Worm (Caenorhabditis elegans) whole organism, L4 larva: ENCODE measurements around the gene F31D4.8.

Experiments
- Y5F2A.4 ChIP-seq: fragments of 200-800 bp; sonication (Bioruptor generic); optimal IDR thresholded peaks from 2 replicates; lab custom pipeline; 2018; ENCODE audit warnings: mild to moderate bottlenecking, missing genetic modification characterization, missing compliant biosample characterization
- aha-1 ChIP-seq: fragments of 150-350 bp; peaks from one replicate; lab custom pipeline; 2014; ENCODE audit warnings: missing biosample characterization, missing genetic modification characterization
- aly-2 ChIP-seq: sonication (generic microtip); optimal IDR thresholded peaks from 2 replicates; lab custom pipeline; 2018; ENCODE audit warnings: missing biosample characterization, missing genetic modification characterization
- attf-4 ChIP-seq: sonication (generic microtip); optimal IDR thresholded peaks from 3 replicates; lab custom pipeline; 2017; ENCODE audit warnings: missing biosample characterization, missing genetic modification characterization
- ceh-20 ChIP-seq: fragments of 200-800 bp; sonication (Bioruptor generic); IDR thresholded peaks from 2 replicates; pipeline ENCODE4 v1.3.6; 2022; ENCODE audit warnings: missing genetic modification reagents, missing genetic modification characterization, missing compliant biosample characterization
- ceh-62 ChIP-seq: sonication (generic microtip); optimal IDR thresholded peaks from 2 replicates; lab custom pipeline; 2017; ENCODE audit warnings: missing biosample characterization, missing genetic modification characterization
- ctbp-1 ChIP-seq: fragments of 200-800 bp; sonication (Bioruptor generic); IDR thresholded peaks from 2 replicates; pipeline ENCODE4 v1.3.6; 2022; ENCODE audit warnings: missing genetic modification reagents, missing genetic modification characterization, missing compliant biosample characterization
- daf-16 ChIP-seq, 3 experiments: sonication (generic microtip); optimal IDR thresholded peaks; 2 replicates each; lab custom pipeline; 2016 to 2017; ENCODE audit warnings: missing genetic modification characterization in 3 of 3, missing genetic modification reagents in 3 of 3, mild to moderate bottlenecking in 2 of 3, missing compliant biosample characterization in 2 of 3, missing biosample characterization in 1 of 3, moderate library complexity in 1 of 3
- daf-8 ChIP-seq: fragments of 200-800 bp; sonication (Bioruptor generic); IDR thresholded peaks from 2 replicates; pipeline ENCODE4 v1.3.6; 2022; ENCODE audit warnings: missing genetic modification characterization, missing compliant biosample characterization
- dpl-1 ChIP-seq: fragments of 150-350 bp; optimal IDR thresholded peaks from 2 replicates; lab custom pipeline; 2014; ENCODE audit warnings: missing biosample characterization, missing genetic modification reagents, missing genetic modification characterization
- dve-1 ChIP-seq: sonication (generic microtip); optimal IDR thresholded peaks from 2 replicates; lab custom pipeline; 2017; ENCODE audit warnings: antibody characterized with exemption, mild to moderate bottlenecking, missing genetic modification characterization, missing compliant biosample characterization; ENCODE audit not compliant: insufficient read depth
- fkh-10 ChIP-seq: fragments of 150-350 bp; optimal IDR thresholded peaks from 2 replicates; lab custom pipeline; 2014; ENCODE audit warnings: missing biosample characterization, missing genetic modification reagents, missing genetic modification characterization
- fos-1 ChIP-seq: fragments of 150-350 bp; optimal IDR thresholded peaks from 2 replicates; lab custom pipeline; 2014; ENCODE audit warnings: missing biosample characterization, missing genetic modification characterization
- gei-8 ChIP-seq: fragments of 200-800 bp; sonication (Bioruptor generic); optimal IDR thresholded peaks from 2 replicates; lab custom pipeline; 2018; ENCODE audit warnings: mild to moderate bottlenecking, missing genetic modification characterization, missing compliant biosample characterization
- hlh-11 ChIP-seq: fragments of 200-800 bp; sonication (Bioruptor generic); optimal IDR thresholded peaks from 2 replicates; lab custom pipeline; 2018; ENCODE audit warnings: mild to moderate bottlenecking, missing genetic modification characterization, missing compliant biosample characterization
- hmg-1.1 ChIP-seq: fragments of 200-800 bp; sonication (Bioruptor generic); IDR thresholded peaks from 2 replicates; pipeline ENCODE4 v1.3.6; 2022; ENCODE audit warnings: missing genetic modification reagents, missing genetic modification characterization, missing compliant biosample characterization
- jun-1 ChIP-seq: fragments of 150-350 bp; optimal IDR thresholded peaks from 2 replicates; lab custom pipeline; 2014; ENCODE audit warnings: missing biosample characterization, missing genetic modification reagents, missing genetic modification characterization
- lin-13 ChIP-seq: fragments of 150-350 bp; optimal IDR thresholded peaks from 2 replicates; lab custom pipeline; 2014; ENCODE audit warnings: missing biosample characterization, missing genetic modification reagents, missing genetic modification characterization
- lin-15B ChIP-seq: fragments of 150-350 bp; sonication (generic microtip); optimal IDR thresholded peaks from 3 replicates; lab custom pipeline; 2014; ENCODE audit warnings: missing biosample characterization, missing genetic modification characterization
- lin-39 ChIP-seq: fragments of 150-350 bp; optimal IDR thresholded peaks from 2 replicates; lab custom pipeline; 2014; ENCODE audit warnings: missing biosample characterization, missing genetic modification reagents, missing genetic modification characterization
- lir-3 ChIP-seq: sonication (generic microtip); optimal IDR thresholded peaks from 2 replicates; lab custom pipeline; 2016; ENCODE audit warnings: mild to moderate bottlenecking, missing genetic modification characterization, missing compliant biosample characterization
- lsy-2 ChIP-seq, 2 experiments: fragments of 150-350 bp in 1 of 2; sonication (generic microtip) in 1 of 2; optimal IDR thresholded peaks; 2 replicates each; lab custom pipeline; 2014 to 2017; ENCODE audit warnings: missing biosample characterization in 2 of 2, missing genetic modification characterization in 2 of 2
- mdl-1 ChIP-seq, 2 experiments: fragments of 150-350 bp in 1 of 2; sonication (generic microtip) in 1 of 2; optimal IDR thresholded peaks; 2 replicates each; lab custom pipeline; 2014 to 2017; ENCODE audit warnings: missing biosample characterization in 2 of 2, missing genetic modification characterization in 2 of 2
- mep-1 ChIP-seq: fragments of 150-350 bp; sonication (generic microtip); optimal IDR thresholded peaks from 3 replicates; lab custom pipeline; 2014; ENCODE audit warnings: missing biosample characterization, missing genetic modification characterization
- mes-2 ChIP-seq: sonication (generic microtip); optimal IDR thresholded peaks from 2 replicates; lab custom pipeline; 2016; ENCODE audit warnings: missing genotype, mild to moderate bottlenecking, missing genetic modification characterization, missing compliant biosample characterization; ENCODE audit not compliant: poor library complexity, severe bottlenecking
- nhr-10 ChIP-seq: fragments of 150-350 bp; optimal IDR thresholded peaks from 2 replicates; lab custom pipeline; 2014; ENCODE audit warnings: missing biosample characterization, missing genetic modification characterization
- nhr-111 ChIP-seq: fragments of 200-800 bp; sonication (Bioruptor generic); optimal IDR thresholded peaks from 2 replicates; lab custom pipeline; 2018; ENCODE audit warnings: mild to moderate bottlenecking, missing genetic modification characterization, missing compliant biosample characterization
- nhr-28 ChIP-seq: fragments of 150-350 bp; optimal IDR thresholded peaks from 2 replicates; lab custom pipeline; 2014; ENCODE audit warnings: missing biosample characterization, missing genetic modification characterization
- nhr-41 ChIP-seq: fragments of 200-800 bp; sonication (Bioruptor generic); IDR thresholded peaks from 2 replicates; pipeline ENCODE4 v1.3.6; 2022; ENCODE audit warnings: missing genetic modification reagents, missing genetic modification characterization, missing compliant biosample characterization
- nhr-48 ChIP-seq: sonication (generic microtip); optimal IDR thresholded peaks from 2 replicates; lab custom pipeline; 2016; ENCODE audit warnings: mild to moderate bottlenecking, missing genetic modification characterization, missing compliant biosample characterization
- nhr-6 ChIP-seq: fragments of 150-350 bp; optimal IDR thresholded peaks from 2 replicates; lab custom pipeline; 2014; ENCODE audit warnings: missing biosample characterization, missing genetic modification characterization
- nhr-76 ChIP-seq: fragments of 150-350 bp; optimal IDR thresholded peaks from 2 replicates; lab custom pipeline; 2014; ENCODE audit warnings: missing biosample characterization, missing genetic modification characterization
- rbr-2 ChIP-seq: sonication (generic microtip); optimal IDR thresholded peaks from 2 replicates; lab custom pipeline; 2016; ENCODE audit warnings: missing genotype, missing genetic modification characterization, missing compliant biosample characterization
- snpc-1.2 ChIP-seq: fragments of 200-800 bp; sonication (Bioruptor generic); IDR thresholded peaks from 2 replicates; pipeline ENCODE4 v1.3.6; 2022; ENCODE audit warnings: missing genetic modification reagents, missing genetic modification characterization, missing compliant biosample characterization
- snpc-4 ChIP-seq: fragments of 150-350 bp; optimal IDR thresholded peaks from 2 replicates; lab custom pipeline; 2014; ENCODE audit warnings: missing biosample characterization, missing genetic modification characterization
- spr-3 ChIP-seq: fragments of 200-800 bp; sonication (Bioruptor generic); optimal IDR thresholded peaks from 2 replicates; lab custom pipeline; 2018; ENCODE audit warnings: mild to moderate bottlenecking, missing genetic modification characterization, missing compliant biosample characterization
- unc-62 ChIP-seq, 3 experiments: fragments of 150-350 bp in 1 of 3; sonication (generic microtip); optimal IDR thresholded peaks in 2 of 3; peaks in 1 of 3; 1 replicate in 1 of 3; 2 replicates in 2 of 3; lab custom pipeline; 2014 to 2017; ENCODE audit warnings: missing biosample characterization in 3 of 3, missing genetic modification characterization in 3 of 3, missing genetic modification reagents in 3 of 3, missing genotype in 1 of 3
- vab-7 ChIP-seq: fragments of 200-800 bp; sonication (Bioruptor generic); IDR thresholded peaks from 2 replicates; pipeline ENCODE4 v1.3.6; 2022; ENCODE audit warnings: missing genetic modification reagents, missing genetic modification characterization, missing compliant biosample characterization
- zag-1 ChIP-seq: fragments of 150-350 bp; optimal IDR thresholded peaks from 2 replicates; lab custom pipeline; 2014; ENCODE audit warnings: missing biosample characterization, missing genetic modification characterization
- zfp-2 ChIP-seq: sonication (generic microtip); optimal IDR thresholded peaks from 2 replicates; lab custom pipeline; 2016; ENCODE audit warnings: mild to moderate bottlenecking, missing genetic modification characterization, missing compliant biosample characterization
- zip-2 ChIP-seq: fragments of 150-350 bp; optimal IDR thresholded peaks from 2 replicates; lab custom pipeline; 2014; ENCODE audit warnings: missing biosample characterization, missing genetic modification characterization
- ztf-7 ChIP-seq: fragments of 150-350 bp; optimal IDR thresholded peaks from 2 replicates; lab custom pipeline; 2014; ENCODE audit warnings: missing biosample characterization, missing genetic modification characterization

The F31D4.8 gene

DNA sequence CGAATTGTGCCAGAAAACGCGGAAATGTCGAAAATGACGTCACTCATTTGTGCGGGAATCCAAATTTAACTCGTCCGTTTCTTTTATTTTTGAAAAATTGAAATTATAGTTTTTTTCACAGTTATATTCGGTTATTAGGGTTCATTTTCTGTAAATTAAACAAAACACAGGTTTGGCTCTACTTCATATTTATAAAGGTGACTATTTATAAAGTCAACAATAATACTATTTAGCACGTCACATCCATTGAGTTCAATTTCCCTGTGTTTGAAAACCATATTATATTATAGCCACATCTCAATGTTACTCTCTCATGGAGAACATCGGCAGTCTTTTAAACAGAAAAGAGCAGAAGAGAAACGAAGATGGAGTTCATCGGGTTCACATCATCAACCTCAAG is 5.5 kb downstream of the F31D4.8 start, which contains the start of gene twk-35:
Gene twk-35, plus strand, starts transcription at position 301 of the 400 bp plus-strand sequence.
- TF ChIP-seq ctbp-1 (GFP tag; lab: Robert Waterston, UW) (no peak), aha-1 (tag; lab: Kevin White, UChicago) (peak; percentile 67)

DNA sequence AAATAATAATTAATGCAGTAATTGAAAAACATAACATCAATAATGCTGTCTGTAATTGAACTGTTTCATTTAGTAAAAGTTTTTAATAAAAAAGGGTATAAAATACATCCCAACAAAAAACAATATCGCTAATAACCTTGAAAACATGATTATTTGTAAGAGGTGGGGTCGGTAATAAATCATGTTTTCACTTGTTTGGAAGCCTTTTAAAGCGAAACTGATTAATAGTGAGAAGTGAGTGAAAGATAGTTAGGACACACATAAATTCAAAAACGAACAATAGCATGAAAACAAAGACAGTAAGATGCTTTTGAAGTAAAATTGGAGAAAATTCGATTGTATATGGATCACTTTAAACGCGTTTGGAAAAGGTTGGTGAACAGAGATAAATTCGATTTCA is 7.1 kb downstream of the F31D4.8 start, which contains the start of gene try-4:
Gene try-4, minus strand, starts transcription at position 74 of the 400 bp plus-strand sequence.
- TF ChIP-seq lin-13, result no peak
- TF ChIP-seq unc-62 (GFP tag; optimal IDR thresholded peaks at IDR 0.05 in 1 of 2; lab: Kevin White, UChicago), result peak in 1 of 2 experiments; percentile 97
- TF ChIP-seq unc-62 (tag; optimal IDR thresholded peaks at IDR 0.05; lab: Kevin White, UChicago), result no peak
- no peak for TF ChIP-seq mdl-1 (tag; optimal IDR thresholded peaks at IDR 0.05; lab: Kevin White, UChicago)
- TF ChIP-seq nhr-28 (tag; lab: Kevin White, UChicago), result peak; percentile 10
- no peak for TF ChIP-seq snpc-1.2 (GFP tag; lab: Robert Waterston, UW)
- TF ChIP-seq ctbp-1 (GFP tag; lab: Robert Waterston, UW), result no peak
- TF ChIP-seq ztf-7 (tag; lab: Kevin White, UChicago), result no peak
- TF ChIP-seq lin-39, result no peak
- TF ChIP-seq nhr-6, result no peak
- TF ChIP-seq fkh-10 (GFP tag; lab: Kevin White, UChicago), result no peak
- TF ChIP-seq hmg-1.1 (GFP tag; lab: Robert Waterston, UW), result no peak
- no peak for TF ChIP-seq Y5F2A.4
- TF ChIP-seq hlh-11 (tag; lab: Kevin White, UChicago), result no peak
- no peak for TF ChIP-seq nhr-41

DNA sequence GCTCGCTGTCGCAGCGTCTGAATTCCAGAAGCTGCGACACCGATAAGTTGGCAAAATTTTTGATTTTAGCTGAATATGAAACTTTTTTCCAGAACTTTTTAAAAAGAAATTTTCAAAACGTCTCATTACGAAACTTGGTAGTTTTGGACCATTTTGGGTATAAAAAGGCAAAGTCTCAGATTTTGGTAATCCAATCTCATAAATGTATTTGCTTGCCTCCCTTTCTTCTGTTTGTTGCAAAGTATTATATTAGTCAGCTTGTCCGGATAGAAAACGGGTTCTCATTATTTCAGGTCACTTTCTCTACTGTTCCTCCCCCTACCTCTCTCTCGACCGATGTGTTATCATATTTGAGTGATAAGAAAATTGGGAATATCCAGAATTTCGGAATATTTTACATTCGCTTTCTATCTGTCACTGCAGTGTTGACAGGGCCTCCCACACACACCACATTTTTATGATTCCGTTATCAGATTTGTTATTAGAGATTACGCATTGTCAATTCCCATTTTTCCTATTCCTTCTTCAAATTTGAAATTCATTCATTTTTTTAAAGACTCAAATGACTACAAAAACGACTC is 14.6 kb downstream of the F31D4.8 start, which contains the start of gene F31D4.5:
Gene F31D4.5, plus strand, starts transcription at position 491 of the 581 bp plus-strand sequence.
- TF ChIP-seq mep-1 (no peak), daf-16 (GFP tag; optimal IDR thresholded peaks at IDR 0.05; lab: Kevin White, UChicago) (no peak), daf-16 (tag; optimal IDR thresholded peaks at IDR 0.05; lab: Kevin White, UChicago) (peak; percentile 56), unc-62 (GFP tag; optimal IDR thresholded peaks at IDR 0.05 in 1 of 2; lab: Kevin White, UChicago) (peak in 1 of 2 experiments; percentile 81), unc-62 (tag; optimal IDR thresholded peaks at IDR 0.05; lab: Kevin White, UChicago) (no peak)

DNA sequence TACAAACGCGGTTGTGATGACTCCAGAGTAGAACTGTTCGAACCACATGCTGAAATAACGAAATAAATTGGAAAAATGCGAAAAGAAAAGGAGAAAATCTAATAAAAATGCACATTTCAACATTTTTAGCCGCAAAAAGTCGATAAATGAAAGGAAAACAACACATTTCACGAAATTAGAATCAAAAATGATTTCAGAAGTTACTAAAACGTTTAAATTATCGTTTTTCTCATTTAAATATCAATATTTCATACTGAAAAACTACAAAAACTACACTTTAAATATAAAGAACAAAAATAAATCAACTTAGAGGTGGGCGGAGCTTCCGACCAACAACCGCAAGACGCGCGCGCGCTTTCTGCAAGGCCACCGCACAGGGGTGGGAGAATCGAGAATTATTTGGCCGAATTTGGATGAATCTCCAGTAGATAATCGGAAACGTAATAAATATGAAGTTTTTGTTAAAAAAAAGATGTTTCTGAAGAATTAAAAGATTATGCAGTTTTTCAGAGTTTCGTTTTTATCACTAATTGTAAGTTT is 16.3 kb downstream of the F31D4.8 start, which contains the start of gene ndua-1:
Gene ndua-1, minus strand, starts transcription at position 51 of the 540 bp plus-strand sequence.
- peak; percentile 86 for TF ChIP-seq mes-2 (tag; lab: Kevin White, UChicago)
- no peak for TF ChIP-seq ceh-20 (GFP tag; lab: Robert Waterston, UW)
- no peak for TF ChIP-seq attf-4 (tag; lab: Kevin White, UChicago)
- TF ChIP-seq gei-8, result no peak
- TF ChIP-seq zag-1 (tag; lab: Kevin White, UChicago), result no peak
- TF ChIP-seq jun-1 (tag; lab: Kevin White, UChicago), result no peak
- peak; percentile 55 for TF ChIP-seq nhr-28 (tag; lab: Kevin White, UChicago)
- no peak for TF ChIP-seq lsy-2 (tag; optimal IDR thresholded peaks at IDR 0.05; lab: Kevin White, UChicago)
- TF ChIP-seq mdl-1 (tag; optimal IDR thresholded peaks at IDR 0.05; lab: Kevin White, UChicago), result no peak
- peak; percentile 8 for TF ChIP-seq dpl-1 (GFP tag; lab: Kevin White, UChicago)
- no peak for TF ChIP-seq lir-3 (tag; lab: Kevin White, UChicago)
- 0 out of 2 replicates have a peak, but pooled peaks have one; percentile 40 for TF ChIP-seq hmg-1.1 (GFP tag; lab: Robert Waterston, UW)
- TF ChIP-seq nhr-111 (GFP tag; lab: Kevin White, UChicago), result no peak
- no peak for TF ChIP-seq lin-15B (tag; lab: Kevin White, UChicago)
- TF ChIP-seq unc-62 (GFP tag; optimal IDR thresholded peaks at IDR 0.05 in 1 of 2; lab: Kevin White, UChicago), result no peak
- TF ChIP-seq unc-62 (tag; optimal IDR thresholded peaks at IDR 0.05; lab: Kevin White, UChicago), result no peak
- TF ChIP-seq fkh-10 (GFP tag; lab: Kevin White, UChicago), result no peak
- TF ChIP-seq ceh-62 (tag; lab: Kevin White, UChicago), result no peak
- peak; percentile 26 for TF ChIP-seq rbr-2 (tag; lab: Kevin White, UChicago)
- TF ChIP-seq nhr-76 (tag; lab: Kevin White, UChicago), result no peak
- TF ChIP-seq nhr-10 (tag; lab: Kevin White, UChicago), result no peak
- TF ChIP-seq aly-2, result no peak
- no peak for TF ChIP-seq ztf-7 (tag; lab: Kevin White, UChicago)
- no peak for TF ChIP-seq snpc-4
- no peak for TF ChIP-seq nhr-48
- TF ChIP-seq vab-7, result no peak
- no peak for TF ChIP-seq fos-1 (tag; lab: Kevin White, UChicago)
- TF ChIP-seq daf-16 (GFP tag; optimal IDR thresholded peaks at IDR 0.05; lab: Kevin White, UChicago), result no peak
- TF ChIP-seq daf-16 (tag; optimal IDR thresholded peaks at IDR 0.05; lab: Kevin White, UChicago), result peak; percentile 15
- TF ChIP-seq dve-1 (tag; lab: Kevin White, UChicago), result peak; percentile 23
- no peak for TF ChIP-seq zfp-2 (tag; lab: Kevin White, UChicago)
- no peak for TF ChIP-seq spr-3 (GFP tag; lab: Kevin White, UChicago)
- no peak for TF ChIP-seq daf-8 (GFP tag; lab: Robert Waterston, UW)
- TF ChIP-seq aha-1 (tag; lab: Kevin White, UChicago), result peak; percentile 92
- no peak for TF ChIP-seq zip-2 (tag; lab: Kevin White, UChicago)
- TF ChIP-seq snpc-1.2 (GFP tag; lab: Robert Waterston, UW), result no peak
